Worm (Caenorhabditis elegans): ENCODE results near the gene T14B4.8.

The T14B4.8 gene

ce11 chrII:6726814-6727213, 2.4 kb downstream of the T14B4.8 start:
- TF ChIP-seq T23F11.4 (GFP tag; optimal IDR thresholded peaks at IDR 0.05) (no peak), K09A11.1 (tag; optimal IDR thresholded peaks at IDR 0.05; ENCODE audit: insufficient read depth) (no peak), ceh-45 (GFP tag; IDR thresholded peaks at IDR 0.05) (no peak), che-1 (tag; optimal IDR thresholded peaks at IDR 0.05) (no peak)

- peak; percentile 96 for TF ChIP-seq ceh-34 (tag; optimal IDR thresholded peaks at IDR 0.05)
- peak; percentile 14 for TF ChIP-seq lin-11 (tag; optimal IDR thresholded peaks at IDR 0.05)
- TF ChIP-seq K09A11.1 (tag; optimal IDR thresholded peaks at IDR 0.05; ENCODE audit: insufficient read depth) = peak; percentile 11
- TF ChIP-seq gmeb-2 (tag; optimal IDR thresholded peaks at IDR 0.05) = peak; percentile 20
- peak; percentile 28 for TF ChIP-seq rnt-1 (tag; optimal IDR thresholded peaks at IDR 0.05)
- peak; percentile 13 for TF ChIP-seq ceh-6 (GFP tag; optimal IDR thresholded peaks at IDR 0.05)
- TF ChIP-seq ztf-16 (tag; optimal IDR thresholded peaks at IDR 0.05) = peak; percentile 16
- peak; percentile 21 for TF ChIP-seq ref-2 (tag; optimal IDR thresholded peaks at IDR 0.05)
- TF ChIP-seq C38D4.7 (GFP tag; optimal IDR thresholded peaks at IDR 0.05) = peak; percentile 39
- TF ChIP-seq Y22D7AL.16 (tag; optimal IDR thresholded peaks at IDR 0.05) = peak; percentile 31
- peak; percentile 51 for TF ChIP-seq hlh-15 (tag; optimal IDR thresholded peaks at IDR 0.05)
- peak; percentile 74 for TF ChIP-seq ceh-19 (GFP tag; optimal IDR thresholded peaks at IDR 0.05)
- peak; percentile 28 for TF ChIP-seq ceh-31 (tag; optimal IDR thresholded peaks at IDR 0.05)
- peak; percentile 14 for TF ChIP-seq ceh-48 (tag; optimal IDR thresholded peaks at IDR 0.05)
- no peak for TF ChIP-seq ama-1 (optimal IDR thresholded peaks at IDR 0.05)
- TF ChIP-seq elt-2 (tag; optimal IDR thresholded peaks at IDR 0.05) = peak; percentile 17
- no peak for TF ChIP-seq nfya-1 (tag; optimal IDR thresholded peaks at IDR 0.05)
- TF ChIP-seq dmd-4 (tag; optimal IDR thresholded peaks at IDR 0.05; ENCODE audit: borderline replicate concordance) = peak; percentile 10
- TF ChIP-seq fax-1 (tag; optimal IDR thresholded peaks at IDR 0.05) = peak; percentile 9
- no peak for TF ChIP-seq T23F11.4 (GFP tag; optimal IDR thresholded peaks at IDR 0.05)
- TF ChIP-seq che-1 (tag; optimal IDR thresholded peaks at IDR 0.05) = peak; percentile 38
- TF ChIP-seq tbx-2 (tag; optimal IDR thresholded peaks at IDR 0.05) = peak; percentile 10
- TF ChIP-seq sox-2 (GFP tag; IDR thresholded peaks at IDR 0.05) = no peak
- TF ChIP-seq ceh-18 (tag; optimal IDR thresholded peaks at IDR 0.05) = peak; percentile 15
- TF ChIP-seq zip-5 (tag; optimal IDR thresholded peaks at IDR 0.05) = no peak
Observed at ce11 chrII:6721581-6721980, 7.6 kb downstream of the T14B4.8 start.

- no peak for TF ChIP-seq ceh-34 (tag; optimal IDR thresholded peaks at IDR 0.05)
- TF ChIP-seq zip-5 (tag; optimal IDR thresholded peaks at IDR 0.05) = no peak
- no peak for TF ChIP-seq dmd-4 (tag; optimal IDR thresholded peaks at IDR 0.05; ENCODE audit: borderline replicate concordance)
- TF ChIP-seq gmeb-2 (tag; optimal IDR thresholded peaks at IDR 0.05) = no peak
- no peak for TF ChIP-seq syd-9 (tag; optimal IDR thresholded peaks at IDR 0.05)
- TF ChIP-seq hlh-8 (tag; optimal IDR thresholded peaks at IDR 0.05) = no peak
- TF ChIP-seq nhr-232 (tag; optimal IDR thresholded peaks at IDR 0.05) = no peak
- no peak for TF ChIP-seq ceh-9 (tag; optimal IDR thresholded peaks at IDR 0.05)
- TF ChIP-seq sox-4 (tag; optimal IDR thresholded peaks at IDR 0.05) = no peak
- TF ChIP-seq hlh-13 (GFP tag; optimal IDR thresholded peaks at IDR 0.05) = no peak
- TF ChIP-seq ceh-18 (tag; optimal IDR thresholded peaks at IDR 0.05) = no peak
- TF ChIP-seq unc-55 (GFP tag; optimal IDR thresholded peaks at IDR 0.05) = no peak
- no peak for TF ChIP-seq pat-9 (tag; optimal IDR thresholded peaks at IDR 0.05)
Observed at ce11 chrII:6718221-6718620, 11.0 kb downstream of the T14B4.8 start, which contains the start of gene tsp-10. Gene tsp-10 (plus strand): TSS chrII:6718586.

- TF ChIP-seq gmeb-2 (tag; optimal IDR thresholded peaks at IDR 0.05) (no peak), sox-2 (GFP tag; IDR thresholded peaks at IDR 0.05) (no peak), pqm-1 (tag; optimal IDR thresholded peaks at IDR 0.05) (no peak), lin-11 (tag; optimal IDR thresholded peaks at IDR 0.05) (no peak)
Observed at ce11 chrII:6716638-6717037, 12.6 kb downstream of the T14B4.8 start, which contains the start of the genes T14B4.5 and T14B4.20. Gene T14B4.5 (plus strand): TSS chrII:6716863. Gene T14B4.20 (plus strand): TSS chrII:6716901.

All from whole organism, late embryonic.